Fruit fly (Drosophila melanogaster): Measurements from ENCODE around the gene Traf6.

Gene Traf6

dm6 chrX:8178989-8179388 lies 21.8 kb upstream of the Traf6 start:
- TF ChIP-seq insv (optimal IDR thresholded peaks at IDR 0.05) (no peak), h (optimal IDR thresholded peaks at IDR 0.05) (no peak), Sin3A (optimal IDR thresholded peaks at IDR 0.05) (no peak), psq (optimal IDR thresholded peaks at IDR 0.05) (no peak), Myc (optimal IDR thresholded peaks at IDR 0.05) (no peak), ttk (optimal IDR thresholded peaks at IDR 0.05) (no peak)

dm6 chrX:8178165-8178955 lies 21.2 kb upstream of the Traf6 start, which contains the start of gene sdt:
Gene sdt, plus strand, starts transcription at chrX:8178549.
- TF ChIP-seq psq (optimal IDR thresholded peaks at IDR 0.05) (no peak), insv (optimal IDR thresholded peaks at IDR 0.05) (no peak), Sin3A (optimal IDR thresholded peaks at IDR 0.05) (no peak), Myc (optimal IDR thresholded peaks at IDR 0.05) (no peak), ttk (optimal IDR thresholded peaks at IDR 0.05) (no peak), h (optimal IDR thresholded peaks at IDR 0.05) (no peak)

DNA sequence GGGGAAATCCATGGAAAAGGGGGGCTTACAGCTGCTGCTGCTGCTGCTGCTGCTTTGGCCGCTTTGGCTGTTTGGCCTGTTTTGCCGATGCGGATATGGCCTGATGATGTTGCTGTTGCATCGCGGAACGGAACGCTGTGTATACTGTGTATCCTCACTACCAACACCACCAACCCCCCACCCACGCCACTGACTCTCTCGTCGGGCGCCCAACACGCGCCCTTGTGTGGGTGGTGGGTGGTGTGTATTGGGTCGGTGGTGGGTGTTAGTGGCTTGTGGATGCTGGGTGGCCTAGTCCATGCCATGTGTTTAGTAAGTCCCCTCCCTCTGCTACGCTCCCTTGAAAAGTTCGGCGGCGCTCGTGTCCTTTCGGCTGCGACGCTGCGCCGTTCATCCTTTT lies 20.6 kb upstream of the Traf6 start:
- TF ChIP-seq ttk (optimal IDR thresholded peaks at IDR 0.05) (no peak), insv (optimal IDR thresholded peaks at IDR 0.05) (no peak), psq (optimal IDR thresholded peaks at IDR 0.05) (no peak), Sin3A (optimal IDR thresholded peaks at IDR 0.05) (no peak), h (optimal IDR thresholded peaks at IDR 0.05) (no peak), Myc (optimal IDR thresholded peaks at IDR 0.05) (no peak)

DNA sequence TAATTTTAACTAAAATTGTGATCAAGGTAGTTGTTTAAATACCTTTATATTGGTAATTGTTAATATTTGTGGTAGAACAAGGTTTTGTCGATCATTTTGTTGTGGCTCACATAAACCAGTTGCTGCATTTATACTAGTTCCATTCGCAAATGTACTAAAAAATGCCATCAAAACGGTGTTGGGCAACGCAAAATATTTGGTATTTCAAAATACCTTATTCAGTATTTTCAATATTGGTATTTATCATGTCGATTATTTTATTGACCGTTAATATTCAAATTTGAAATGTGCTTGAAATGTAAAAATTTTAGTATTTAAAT lies 19.8 kb upstream of the Traf6 start, which contains the start of gene slpr:
Gene slpr (minus strand): TSS at position 156 of the 320 bp plus-strand sequence.
- TF ChIP-seq Myc (optimal IDR thresholded peaks at IDR 0.05) (no peak), ttk (optimal IDR thresholded peaks at IDR 0.05) (no peak), Sin3A (optimal IDR thresholded peaks at IDR 0.05) (no peak), insv (optimal IDR thresholded peaks at IDR 0.05) (no peak)

- TF ChIP-seq Myc (optimal IDR thresholded peaks at IDR 0.05), result no peak
- TF ChIP-seq insv (optimal IDR thresholded peaks at IDR 0.05), result no peak
- TF ChIP-seq ttk (optimal IDR thresholded peaks at IDR 0.05), result no peak
- no peak for TF ChIP-seq psq (optimal IDR thresholded peaks at IDR 0.05)
- no peak for TF ChIP-seq h (optimal IDR thresholded peaks at IDR 0.05)
- no peak for TF ChIP-seq Sin3A (optimal IDR thresholded peaks at IDR 0.05)
These were observed 19.3 kb upstream of the Traf6 start for dm6 chrX:8176291-8177029.

dm6 chrX:8170166-8170565 lies 13.0 kb upstream of the Traf6 start, which contains the start of gene CG2278:
Gene CG2278, minus strand, starts transcription at chrX:8170266.
- no peak for TF ChIP-seq Sin3A (optimal IDR thresholded peaks at IDR 0.05)
- no peak for TF ChIP-seq ttk (optimal IDR thresholded peaks at IDR 0.05)
- TF ChIP-seq h (optimal IDR thresholded peaks at IDR 0.05), result no peak
- TF ChIP-seq psq (optimal IDR thresholded peaks at IDR 0.05), result no peak
- no peak for TF ChIP-seq insv (optimal IDR thresholded peaks at IDR 0.05)
- no peak for TF ChIP-seq Myc (optimal IDR thresholded peaks at IDR 0.05)

DNA sequence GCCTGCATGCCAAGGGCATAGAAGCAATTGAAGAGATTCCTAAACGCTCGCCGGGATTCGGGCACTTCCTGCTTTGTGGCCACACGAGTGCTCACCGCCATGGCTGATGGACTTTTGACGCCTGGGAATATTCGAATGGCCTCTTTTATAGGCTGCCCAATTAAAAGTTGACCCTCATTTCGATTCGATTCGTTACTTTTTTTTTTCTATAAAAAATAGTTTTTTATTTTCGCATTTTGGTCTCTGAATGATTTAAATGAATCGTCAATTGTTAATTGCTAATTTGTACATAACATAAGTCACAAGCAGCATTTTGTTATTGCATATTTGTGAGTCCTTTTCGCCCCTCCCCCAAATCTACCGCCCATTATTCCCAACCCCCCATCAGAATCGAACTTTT lies 8.4 kb upstream of the Traf6 start, which contains the start of gene Or7a:
Gene Or7a (minus strand): TSS at position 101 of the 400 bp plus-strand sequence.
- TF ChIP-seq Myc (optimal IDR thresholded peaks at IDR 0.05) (no peak), psq (optimal IDR thresholded peaks at IDR 0.05) (no peak), h (optimal IDR thresholded peaks at IDR 0.05) (no peak), ttk (optimal IDR thresholded peaks at IDR 0.05) (no peak), insv (optimal IDR thresholded peaks at IDR 0.05) (no peak), Sin3A (optimal IDR thresholded peaks at IDR 0.05) (no peak)

dm6 chrX:8163452-8163851 lies 6.3 kb upstream of the Traf6 start:
- TF ChIP-seq h (optimal IDR thresholded peaks at IDR 0.05), result no peak
- no peak for TF ChIP-seq ttk (optimal IDR thresholded peaks at IDR 0.05)
- no peak for TF ChIP-seq Sin3A (optimal IDR thresholded peaks at IDR 0.05)
- no peak for TF ChIP-seq Myc (optimal IDR thresholded peaks at IDR 0.05)
- TF ChIP-seq psq (optimal IDR thresholded peaks at IDR 0.05), result no peak
- TF ChIP-seq insv (optimal IDR thresholded peaks at IDR 0.05), result no peak

DNA sequence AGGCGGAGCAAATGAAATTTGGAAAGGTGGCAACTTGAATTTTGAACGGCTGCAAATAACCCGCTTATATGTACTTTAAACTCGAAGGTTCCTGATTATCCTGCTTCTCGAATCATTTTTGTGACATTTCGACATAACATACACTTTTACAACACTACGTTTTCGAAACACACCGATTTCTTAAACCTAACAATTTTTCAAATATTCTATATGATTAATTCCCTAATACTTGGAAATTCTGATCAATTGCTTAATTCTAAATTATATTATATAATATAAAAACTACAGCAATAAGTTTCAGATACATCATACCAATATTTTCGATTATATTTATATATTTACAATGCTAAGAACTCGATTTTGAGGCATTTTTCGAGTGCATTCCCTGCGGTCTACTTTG lies 5.5 kb upstream of the Traf6 start, which contains the start of gene CG10761:
Gene CG10761 (minus strand): TSS at position 101 of the 400 bp plus-strand sequence.
- TF ChIP-seq Sin3A (optimal IDR thresholded peaks at IDR 0.05) (no peak), Myc (optimal IDR thresholded peaks at IDR 0.05) (no peak), insv (optimal IDR thresholded peaks at IDR 0.05) (no peak), ttk (optimal IDR thresholded peaks at IDR 0.05) (no peak), psq (optimal IDR thresholded peaks at IDR 0.05) (no peak), h (optimal IDR thresholded peaks at IDR 0.05) (no peak)

DNA sequence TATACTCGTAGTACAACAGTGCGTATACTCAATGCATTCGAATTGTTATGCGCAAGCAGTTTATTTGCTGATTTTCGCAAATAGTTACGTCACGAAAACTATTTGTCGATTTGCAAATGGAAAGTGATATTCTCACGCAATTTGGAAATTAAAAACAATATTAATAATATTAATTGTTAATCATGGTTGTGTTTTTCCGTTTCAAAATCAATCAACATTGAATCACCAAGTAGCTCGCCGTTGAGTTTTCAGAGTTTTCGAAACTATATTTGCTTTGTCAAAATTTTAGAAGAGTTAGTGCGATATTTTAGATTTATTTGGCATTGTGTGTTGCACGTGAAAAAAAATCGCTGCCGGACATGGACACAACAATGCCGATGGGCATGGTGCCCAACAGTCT lies 2.6 kb upstream of the Traf6 start, which contains the start of gene CG15337:
Gene CG15337 (plus strand): TSS at position 301 of the 400 bp plus-strand sequence.
- TF ChIP-seq psq (optimal IDR thresholded peaks at IDR 0.05), result no peak
- TF ChIP-seq ttk (optimal IDR thresholded peaks at IDR 0.05), result no peak
- TF ChIP-seq h (optimal IDR thresholded peaks at IDR 0.05), result no peak
- TF ChIP-seq Myc (optimal IDR thresholded peaks at IDR 0.05), result no peak
- TF ChIP-seq insv (optimal IDR thresholded peaks at IDR 0.05), result no peak
- no peak for TF ChIP-seq Sin3A (optimal IDR thresholded peaks at IDR 0.05)

DNA sequence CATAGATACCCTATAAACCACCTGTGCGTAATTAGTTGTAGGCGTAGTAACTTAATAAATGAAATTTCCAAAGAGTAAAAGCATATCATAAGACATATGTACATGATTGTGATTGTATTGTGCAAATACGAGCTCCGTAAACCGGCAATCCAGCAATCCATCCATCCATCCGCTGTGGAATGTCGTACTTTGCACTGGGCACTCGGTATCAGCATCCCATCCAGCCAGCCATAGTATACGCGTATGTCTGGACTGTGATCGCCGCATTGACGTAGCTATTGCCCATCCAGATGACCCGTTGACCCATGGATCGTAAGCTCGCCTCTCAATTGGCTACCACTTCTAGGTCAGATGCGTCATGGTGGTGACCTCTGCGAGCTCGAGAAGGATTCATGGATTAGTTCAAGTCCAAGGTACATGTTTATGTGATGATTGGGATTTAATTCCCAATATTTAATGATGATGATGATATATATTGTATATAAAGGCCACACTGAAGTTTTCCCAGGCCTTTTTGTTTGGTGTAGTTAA lies 1.8 kb upstream of the Traf6 start:
- TF ChIP-seq Sin3A (optimal IDR thresholded peaks at IDR 0.05), result no peak
- no peak for TF ChIP-seq h (optimal IDR thresholded peaks at IDR 0.05)
- TF ChIP-seq Myc (optimal IDR thresholded peaks at IDR 0.05), result no peak
- no peak for TF ChIP-seq psq (optimal IDR thresholded peaks at IDR 0.05)
- no peak for TF ChIP-seq insv (optimal IDR thresholded peaks at IDR 0.05)
- no peak for TF ChIP-seq ttk (optimal IDR thresholded peaks at IDR 0.05)

DNA sequence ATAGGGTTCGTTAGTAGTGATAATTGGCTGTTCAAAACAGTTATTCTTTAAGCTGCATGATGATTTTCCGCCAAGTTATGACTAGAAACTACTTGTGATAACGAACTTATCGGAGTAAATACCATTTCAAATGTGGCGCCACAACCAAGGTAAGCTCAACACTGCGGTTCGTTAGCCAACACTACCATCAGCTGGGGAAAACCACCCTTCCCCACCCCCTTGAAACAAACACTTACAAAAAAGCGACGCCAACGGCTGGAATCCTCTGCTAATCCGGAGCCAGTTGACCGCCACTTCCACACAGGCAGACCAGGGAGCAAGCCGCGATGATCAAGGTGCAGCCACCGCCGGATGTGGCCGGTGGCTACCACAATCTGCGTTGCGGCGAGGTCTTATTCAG lies 4.5 kb downstream of the Traf6 start, which contains the start of gene CG18262:
Gene CG18262 (plus strand): TSS at position 231 of the 400 bp plus-strand sequence.
- no peak for TF ChIP-seq insv (optimal IDR thresholded peaks at IDR 0.05)
- TF ChIP-seq psq (optimal IDR thresholded peaks at IDR 0.05), result no peak
- TF ChIP-seq h (optimal IDR thresholded peaks at IDR 0.05), result no peak
- TF ChIP-seq ttk (optimal IDR thresholded peaks at IDR 0.05), result no peak
- no peak for TF ChIP-seq Sin3A (optimal IDR thresholded peaks at IDR 0.05)
- no peak for TF ChIP-seq Myc (optimal IDR thresholded peaks at IDR 0.05)
